Worm (Caenorhabditis elegans) whole organism, mixed stage, embryonic: ENCODE measurements around the gene W02B3.7.

Source experiments
- lsy-2 ChIP-seq: fragments of 150-350 bp; optimal IDR thresholded peaks from 2 replicates; lab custom pipeline; 2014; ENCODE audit warnings: missing biosample characterization, missing genetic modification characterization
- nhr-12 ChIP-seq: fragments of 150-350 bp; optimal IDR thresholded peaks from 2 replicates; lab custom pipeline; 2014; ENCODE audit warnings: missing biosample characterization, missing genetic modification characterization
- nhr-2 ChIP-seq: fragments of 150-350 bp; optimal IDR thresholded peaks from 2 replicates; lab custom pipeline; 2014; ENCODE audit warnings: missing biosample characterization, missing genetic modification characterization
- unc-62 ChIP-seq: fragments of 150-350 bp; optimal IDR thresholded peaks from 2 replicates; lab custom pipeline; 2014; ENCODE audit warnings: missing biosample characterization, missing genetic modification reagents, missing genetic modification characterization

- no peak for TF ChIP-seq unc-62 (GFP tag; lab: Kevin White, UChicago)
- TF ChIP-seq nhr-12, result no peak
- TF ChIP-seq nhr-2 (tag; lab: Kevin White, UChicago), result no peak
- no peak for TF ChIP-seq lsy-2 (tag; lab: Kevin White, UChicago)
Measured at ce11 chrIII:646454-646853, 45.4 kb downstream of the W02B3.7 start, which contains the start of gene orai-1.
